Fruit fly (Drosophila melanogaster): ENCODE results near the gene Cpr12A.

The Cpr12A gene

DNA sequence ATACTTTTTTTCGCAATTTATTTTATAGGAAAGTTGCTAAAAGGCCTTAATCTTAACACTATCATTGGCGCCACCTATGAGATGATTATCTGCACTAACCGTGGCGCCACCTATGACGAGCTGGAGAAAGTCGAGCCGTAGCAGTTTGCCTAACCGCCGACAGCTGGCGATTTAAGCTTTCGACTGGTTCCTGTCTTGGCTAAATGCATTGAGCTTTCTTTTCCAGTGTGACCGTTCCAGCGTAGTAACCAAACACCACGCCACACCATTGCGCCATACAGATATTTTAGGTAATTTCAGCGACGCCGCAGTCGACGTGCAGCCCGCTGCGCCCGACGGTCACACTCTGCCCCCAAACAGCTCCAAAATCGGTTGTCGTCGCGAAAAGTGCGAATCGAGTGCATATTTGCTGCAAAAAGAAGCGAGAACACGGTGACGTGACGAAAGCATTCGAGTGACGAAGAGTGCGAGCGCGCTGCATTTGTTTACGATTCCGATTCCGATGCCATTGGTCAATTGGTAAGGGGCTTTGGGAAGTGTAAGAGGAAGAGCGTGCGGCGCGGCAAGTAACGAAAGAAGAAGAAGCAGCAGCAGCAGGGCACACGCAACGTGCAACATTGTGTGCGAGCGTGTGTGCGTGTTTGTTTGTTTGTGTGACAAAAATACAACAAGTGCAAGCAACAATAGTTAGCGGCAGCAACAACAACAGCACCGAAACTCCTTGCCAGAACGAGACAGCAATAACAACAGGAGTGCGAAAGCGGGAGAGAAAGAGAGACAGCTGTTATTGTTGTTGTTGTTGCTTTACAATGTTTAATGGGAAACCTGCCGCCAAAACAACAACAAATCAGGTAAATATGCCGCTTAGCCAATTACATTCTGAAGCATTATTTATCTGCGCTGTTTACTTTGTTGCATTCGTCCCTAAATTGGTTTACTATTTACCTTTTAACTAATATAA is 20.3 kb downstream of the Cpr12A start, which contains the start of the genes CG46311 and Tpst (continued):
- TF ChIP-seq Eip78C (GFP tag) (peak; percentile 86), CG32006 (GFP tag; optimal IDR thresholded peaks at IDR 0.05) (no peak), CG8632 (GFP tag; optimal IDR thresholded peaks at IDR 0.05) (no peak), CG10631 (GFP tag; optimal IDR thresholded peaks at IDR 0.05) (no peak), Eip75B (GFP tag; optimal IDR thresholded peaks at IDR 0.05) (peak; percentile 19), eg (GFP tag; IDR thresholded peaks at IDR 0.05) (peak; percentile 47; the same call in 1 of the 3 replicates), Smox (GFP tag; optimal IDR thresholded peaks at IDR 0.05) (peak; percentile 22), dsx (GFP tag; optimal IDR thresholded peaks at IDR 0.05; ENCODE audit: poor library complexity, severe bottlenecking) (peak; percentile 99)

- no peak for TF ChIP-seq CG6854 (GFP tag; optimal IDR thresholded peaks at IDR 0.05)
- peak; percentile 49 for TF ChIP-seq pdm3 (GFP tag; optimal IDR thresholded peaks at IDR 0.05)
- TF ChIP-seq CG11762 (GFP tag; optimal IDR thresholded peaks at IDR 0.05; ENCODE audit: insufficient read depth): no peak
- peak; percentile 28 for TF ChIP-seq Hr39 (GFP tag; optimal IDR thresholded peaks at IDR 0.05)
- peak in 1 of 2 experiments; percentile 15 for TF ChIP-seq salr (GFP tag; optimal IDR thresholded peaks at IDR 0.05)
- peak; percentile 71 for TF ChIP-seq CG8119 (GFP tag; IDR thresholded peaks at IDR 0.05)
- TF ChIP-seq CG10631 (GFP tag; optimal IDR thresholded peaks at IDR 0.05): peak; percentile 48
- no peak for TF ChIP-seq CG6808 (GFP tag; optimal IDR thresholded peaks at IDR 0.05)
- no peak for TF ChIP-seq svp (GFP tag)
- TF ChIP-seq CG1621 (tag; optimal IDR thresholded peaks at IDR 0.05): no peak
- peak; percentile 25 for TF ChIP-seq CG4318 (GFP tag; optimal IDR thresholded peaks at IDR 0.05)
- no peak for TF ChIP-seq dsx (GFP tag; optimal IDR thresholded peaks at IDR 0.05; ENCODE audit: poor library complexity, severe bottlenecking)
- no peak for TF ChIP-seq CG9139 (GFP tag; optimal IDR thresholded peaks at IDR 0.05)
- peak; percentile 39; the same call in 1 of the 2 replicates for TF ChIP-seq Gug (GFP tag; IDR thresholded peaks at IDR 0.05)
- TF ChIP-seq CG6276 (GFP tag; optimal IDR thresholded peaks at IDR 0.05): peak; percentile 5
- peak; percentile 60 for TF ChIP-seq Sox14 (GFP tag; optimal IDR thresholded peaks at IDR 0.05)
- peak; percentile 31 for TF ChIP-seq fd59A (GFP tag; optimal IDR thresholded peaks at IDR 0.05)
- TF ChIP-seq Ets21C (GFP tag; optimal IDR thresholded peaks at IDR 0.05): no peak
- no peak for TF ChIP-seq CG8632 (GFP tag; optimal IDR thresholded peaks at IDR 0.05)
- no peak for TF ChIP-seq esn (GFP tag; optimal IDR thresholded peaks at IDR 0.05)
- TF ChIP-seq Hr38 (GFP tag; optimal IDR thresholded peaks at IDR 0.05): no peak
- TF ChIP-seq CG3032 (tag; optimal IDR thresholded peaks at IDR 0.05): peak; percentile 11
- TF ChIP-seq CG11294 (GFP tag; IDR thresholded peaks at IDR 0.05): no peak; the same call in 1 of the 2 replicates
- peak in 1 of 2 experiments; percentile 22 for TF ChIP-seq ss (GFP tag; optimal IDR thresholded peaks at IDR 0.05)
- TF ChIP-seq Ets96B (tag; optimal IDR thresholded peaks at IDR 0.05): peak; percentile 20
- TF ChIP-seq Met (GFP tag; optimal IDR thresholded peaks at IDR 0.05): no peak
- TF ChIP-seq CG32006 (GFP tag; optimal IDR thresholded peaks at IDR 0.05): peak; percentile 64
- TF ChIP-seq Blimp-1 (GFP tag; optimal IDR thresholded peaks at IDR 0.05): no peak
- TF ChIP-seq vri (GFP tag; optimal IDR thresholded peaks at IDR 0.05): no peak
- TF ChIP-seq net (GFP tag; optimal IDR thresholded peaks at IDR 0.05): peak; percentile 21
- TF ChIP-seq CG6163 (GFP tag; IDR thresholded peaks at IDR 0.05): no peak
- TF ChIP-seq Hr4 (GFP tag; optimal IDR thresholded peaks at IDR 0.05): peak; percentile 5
- no peak for TF ChIP-seq Sox102F (GFP tag; optimal IDR thresholded peaks at IDR 0.05)
- TF ChIP-seq CG7368 (GFP tag; optimal IDR thresholded peaks at IDR 0.05): no peak
- TF ChIP-seq achi (GFP tag; optimal IDR thresholded peaks at IDR 0.05): peak; percentile 33
- TF ChIP-seq CG6792 (GFP tag; optimal IDR thresholded peaks at IDR 0.05): peak; percentile 9
- TF ChIP-seq acj6 (GFP tag; optimal IDR thresholded peaks at IDR 0.05): peak; percentile 26
- TF ChIP-seq CG11902 (GFP tag; optimal IDR thresholded peaks at IDR 0.05): no peak
- TF ChIP-seq Sox15 (GFP tag; optimal IDR thresholded peaks at IDR 0.05): no peak
- peak; percentile 56; the same call in 1 of the 2 replicates for TF ChIP-seq CG15336 (GFP tag; IDR thresholded peaks at IDR 0.05)
- peak; percentile 7 for TF ChIP-seq CG31627 (GFP tag; optimal IDR thresholded peaks at IDR 0.05)
- no peak for TF ChIP-seq Eip75B (GFP tag; optimal IDR thresholded peaks at IDR 0.05)
These were observed 22.2 kb downstream of the Cpr12A start for dm6 chrX:13565490-13566156.
